Fruit fly (Drosophila melanogaster) whole organism, prepupa: ENCODE measurements around the gene CG11630.

ENCODE experiments used
- CG10631 ChIP-seq: fragments of 200-800 bp; sonication (Bioruptor generic); optimal IDR thresholded peaks from 2 replicates; lab custom pipeline; 2016; ENCODE audit warnings: missing biosample characterization, missing genetic modification characterization
- CG10669 ChIP-seq: fragments of 200-800 bp; sonication (Bioruptor generic); optimal IDR thresholded peaks from 3 replicates; lab custom pipeline; 2018; ENCODE audit warnings: missing biosample characterization, mild to moderate bottlenecking, missing genetic modification characterization, moderate library complexity
- CG11294 ChIP-seq: fragments of 200-800 bp; sonication (Bioruptor generic); IDR thresholded peaks from 2 replicates; pipeline ENCODE4 v1.3.6; 2022; ENCODE audit warnings: missing biosample characterization, missing genetic modification characterization
- CG31627 ChIP-seq: fragments of 200-800 bp; sonication (Bioruptor generic); optimal IDR thresholded peaks from 3 replicates; lab custom pipeline; 2016; ENCODE audit warnings: missing biosample characterization, missing genetic modification characterization
- CG3919 ChIP-seq: fragments of 200-800 bp; sonication (Bioruptor generic); optimal IDR thresholded peaks from 3 replicates; lab custom pipeline; 2016; ENCODE audit warnings: missing biosample characterization, missing genetic modification characterization
- CG6163 ChIP-seq: fragments of 200-800 bp; sonication (Bioruptor generic); IDR thresholded peaks from 3 replicates; pipeline ENCODE4 v1.3.6; 2022; ENCODE audit warnings: missing biosample characterization, missing genetic modification characterization
- CG6808 ChIP-seq: fragments of 200-800 bp; sonication (Bioruptor generic); optimal IDR thresholded peaks from 3 replicates; lab custom pipeline; 2017; ENCODE audit warnings: missing biosample characterization, missing genetic modification characterization, mild to moderate bottlenecking, moderate library complexity, missing genetic modification reagents
- CG7368 ChIP-seq: fragments of 200-800 bp; sonication (Bioruptor generic); optimal IDR thresholded peaks from 3 replicates; lab custom pipeline; 2016; ENCODE audit warnings: missing biosample characterization, missing genetic modification characterization
- CG8632 ChIP-seq: fragments of 200-800 bp; sonication (Bioruptor generic); optimal IDR thresholded peaks from 3 replicates; lab custom pipeline; 2016; ENCODE audit warnings: missing biosample characterization, missing genetic modification characterization
- Eip78C ChIP-seq: fragments of 200-800 bp; sonication (Bioruptor generic); peaks from one replicate; lab custom pipeline; 2016; ENCODE audit warnings: missing biosample characterization, missing genetic modification characterization
- Ets21C ChIP-seq: fragments of 200-800 bp; sonication (Bioruptor generic); optimal IDR thresholded peaks from 3 replicates; lab custom pipeline; 2016; ENCODE audit warnings: missing biosample characterization, missing genetic modification characterization
- Hr39 ChIP-seq: fragments of 200-800 bp; sonication (Bioruptor generic); optimal IDR thresholded peaks from 2 replicates; lab custom pipeline; 2016; ENCODE audit warnings: missing biosample characterization, missing genetic modification characterization
- Hr4 ChIP-seq: fragments of 200-800 bp; sonication (Bioruptor generic); optimal IDR thresholded peaks from 3 replicates; lab custom pipeline; 2016; ENCODE audit warnings: missing biosample characterization, missing genetic modification characterization
- Lpt ChIP-seq: fragments of 200-800 bp; sonication (Bioruptor generic); optimal IDR thresholded peaks from 3 replicates; lab custom pipeline; 2016; ENCODE audit warnings: missing biosample characterization, missing genetic modification characterization
- OdsH ChIP-seq: fragments of 200-800 bp; sonication (Bioruptor generic); optimal IDR thresholded peaks from 3 replicates; lab custom pipeline; 2016; ENCODE audit warnings: missing biosample characterization, missing genetic modification characterization
- Sox14 ChIP-seq: fragments of 200-800 bp; sonication (Bioruptor generic); optimal IDR thresholded peaks from 3 replicates; lab custom pipeline; 2016; ENCODE audit warnings: missing biosample characterization, missing genetic modification characterization
- Sox15 ChIP-seq: fragments of 200-800 bp; sonication (Bioruptor generic); optimal IDR thresholded peaks from 3 replicates; lab custom pipeline; 2016; ENCODE audit warnings: missing biosample characterization, missing genetic modification characterization
- achi ChIP-seq: fragments of 200-800 bp; sonication (Bioruptor generic); optimal IDR thresholded peaks from 3 replicates; lab custom pipeline; 2016; ENCODE audit warnings: missing biosample characterization, missing genetic modification characterization
- cyc ChIP-seq: fragments of 200-800 bp; sonication (Bioruptor generic); optimal IDR thresholded peaks from 3 replicates; lab custom pipeline; 2016; ENCODE audit warnings: missing biosample characterization, missing genetic modification characterization
- dsx ChIP-seq: fragments of 200-800 bp; optimal IDR thresholded peaks from 3 replicates; lab custom pipeline; 2019; ENCODE audit warnings: missing biosample characterization, mild to moderate bottlenecking, missing genetic modification characterization, moderate library complexity; ENCODE audit not compliant: poor library complexity, severe bottlenecking
- esn ChIP-seq: fragments of 200-800 bp; sonication (Bioruptor generic); optimal IDR thresholded peaks from 2 replicates; lab custom pipeline; 2016; ENCODE audit warnings: missing biosample characterization, mild to moderate bottlenecking, missing genetic modification characterization, moderate library complexity
- fd59A ChIP-seq: fragments of 200-800 bp; sonication (Bioruptor generic); optimal IDR thresholded peaks from 2 replicates; lab custom pipeline; 2017; ENCODE audit warnings: missing biosample characterization, mild to moderate bottlenecking, missing genetic modification characterization, missing genetic modification reagents
- fd85E ChIP-seq: fragments of 200-800 bp; sonication (Bioruptor generic); optimal IDR thresholded peaks from 3 replicates; lab custom pipeline; 2016; ENCODE audit warnings: missing biosample characterization, missing genetic modification characterization
- fkh ChIP-seq: fragments of 200-800 bp; sonication (Bioruptor generic); optimal IDR thresholded peaks from 3 replicates; lab custom pipeline; 2017; ENCODE audit warnings: missing biosample characterization, mild to moderate bottlenecking, missing genetic modification characterization, moderate library complexity
- net ChIP-seq: fragments of 200-800 bp; sonication (Bioruptor generic); optimal IDR thresholded peaks from 3 replicates; lab custom pipeline; 2016; ENCODE audit warnings: missing biosample characterization, missing genetic modification characterization
- pdm3 ChIP-seq: fragments of 200-800 bp; sonication (Bioruptor generic); optimal IDR thresholded peaks from 3 replicates; lab custom pipeline; 2016; ENCODE audit warnings: missing biosample characterization, missing genetic modification characterization
- salr ChIP-seq, 2 experiments: fragments of 200-800 bp; sonication (Bioruptor generic); optimal IDR thresholded peaks; 3 replicates each; lab custom pipeline; 2016 to 2018; ENCODE audit warnings: missing biosample characterization in 2 of 2, missing genetic modification characterization in 2 of 2, mild to moderate bottlenecking in 1 of 2
- spab ChIP-seq: fragments of 200-800 bp; sonication (Bioruptor generic); optimal IDR thresholded peaks from 2 replicates; lab custom pipeline; 2017; ENCODE audit warnings: missing biosample characterization, mild to moderate bottlenecking, missing genetic modification characterization, missing genetic modification reagents
- ss ChIP-seq, 2 experiments: fragments of 200-800 bp; sonication (Bioruptor generic); optimal IDR thresholded peaks; 2 replicates in 1 of 2; 3 replicates in 1 of 2; lab custom pipeline; 2017 to 2018; ENCODE audit warnings: mild to moderate bottlenecking in 2 of 2, missing biosample characterization in 2 of 2, missing genetic modification characterization in 2 of 2, moderate library complexity in 1 of 2
- svp ChIP-seq: fragments of 200-800 bp; sonication (Bioruptor generic); peaks from one replicate; lab custom pipeline; 2016; ENCODE audit warnings: missing biosample characterization, missing genetic modification characterization
- topi ChIP-seq: fragments of 200-800 bp; sonication (Bioruptor generic); optimal IDR thresholded peaks from 3 replicates; lab custom pipeline; 2016; ENCODE audit warnings: missing biosample characterization, missing genetic modification characterization
- vri ChIP-seq: fragments of 200-800 bp; sonication (Bioruptor generic); optimal IDR thresholded peaks from 3 replicates; lab custom pipeline; 2016; ENCODE audit warnings: missing biosample characterization, mild to moderate bottlenecking, missing genetic modification characterization

Gene CG11630

dm6 chr2L:21794547-21795341, 10.9 kb upstream of the CG11630 start (continued):
- peak; percentile 98 for TF ChIP-seq Hr4 (GFP tag; lab: Kevin White, UChicago)
- TF ChIP-seq CG31627 (GFP tag; lab: Kevin White, UChicago), result peak; percentile 98
- TF ChIP-seq dsx, result peak; percentile 96
- peak; percentile 95 for TF ChIP-seq salr (GFP tag; optimal IDR thresholded peaks at IDR 0.05; lab: Kevin White, UChicago)
- TF ChIP-seq spab (GFP tag; lab: Kevin White, UChicago), result peak; percentile 94
- TF ChIP-seq CG10669 (GFP tag; lab: Kevin White, UChicago), result peak; percentile 96
- TF ChIP-seq CG8632 (GFP tag; lab: Kevin White, UChicago), result peak; percentile 96
- peak; percentile 98 for TF ChIP-seq cyc (GFP tag; lab: Kevin White, UChicago)
- peak; percentile 96 for TF ChIP-seq achi (GFP tag; lab: Kevin White, UChicago)

dm6 chr2L:21792831-21793230, 9.0 kb upstream of the CG11630 start:
- no peak for TF ChIP-seq Eip78C (GFP tag; lab: Kevin White, UChicago)
- TF ChIP-seq CG31627 (GFP tag; lab: Kevin White, UChicago), result no peak

- TF ChIP-seq OdsH (GFP tag; lab: Kevin White, UChicago) (no peak), CG10669 (GFP tag; lab: Kevin White, UChicago) (no peak)
These were observed 8.1 kb upstream of the CG11630 start for dm6 chr2L:21791980-21792379.

dm6 chr2L:21789456-21790065, 5.7 kb upstream of the CG11630 start:
- TF ChIP-seq CG6163 (no peak), Eip78C (GFP tag; lab: Kevin White, UChicago) (peak; percentile 55), fkh (GFP tag; lab: Kevin White, UChicago) (peak; percentile 58)

- TF ChIP-seq svp (GFP tag; lab: Kevin White, UChicago) (peak; percentile 65), Hr39 (GFP tag; lab: Kevin White, UChicago) (peak; percentile 1), Eip78C (GFP tag; lab: Kevin White, UChicago) (peak; percentile 25), cyc (GFP tag; lab: Kevin White, UChicago) (peak; percentile 19), Sox15 (GFP tag; lab: Kevin White, UChicago) (no peak), topi (GFP tag; lab: Kevin White, UChicago) (peak; percentile 24), esn (GFP tag; lab: Kevin White, UChicago) (no peak)
These were observed 3.1 kb upstream of the CG11630 start for dm6 chr2L:21786991-21787390.

dm6 chr2L:21784790-21785425, 1.0 kb upstream of the CG11630 start:
- TF ChIP-seq CG6808 (GFP tag; lab: Kevin White, UChicago) (peak; percentile 6), fd59A (GFP tag; lab: Kevin White, UChicago) (peak; percentile 29), fkh (GFP tag; lab: Kevin White, UChicago) (no peak), CG7368 (GFP tag; lab: Kevin White, UChicago) (no peak), Lpt (GFP tag; lab: Kevin White, UChicago) (no peak), CG3919 (GFP tag; lab: Kevin White, UChicago) (peak; percentile 6), svp (GFP tag; lab: Kevin White, UChicago) (peak; percentile 57), cyc (GFP tag; lab: Kevin White, UChicago) (no peak), CG10631 (peak; percentile 5), net (GFP tag; lab: Kevin White, UChicago) (no peak), vri (GFP tag; lab: Kevin White, UChicago) (no peak), Ets21C (GFP tag; lab: Kevin White, UChicago) (no peak), CG11294 (GFP tag; lab: Robert Waterston, UW) (no peak), ss (GFP tag; optimal IDR thresholded peaks at IDR 0.05; lab: Kevin White, UChicago) (peak in 1 of 2 experiments; percentile 4), OdsH (GFP tag; lab: Kevin White, UChicago) (no peak), fd85E (no peak), Sox14 (GFP tag; lab: Kevin White, UChicago) (no peak), dsx (no peak), Eip78C (GFP tag; lab: Kevin White, UChicago) (peak; percentile 77), pdm3 (GFP tag; lab: Kevin White, UChicago) (no peak)
